Fruit fly (Drosophila melanogaster) whole organism, adult: ENCODE results near the gene CG33669.

Experiments
- CG11617 ChIP-seq: fragments of 200-800 bp; sonication (Bioruptor generic); optimal IDR thresholded peaks from 2 replicates; lab custom pipeline; 2017; ENCODE audit warnings: mild to moderate bottlenecking, missing biosample characterization, missing genetic modification reagents, missing genetic modification characterization
- CG12768 ChIP-seq: fragments of 200-800 bp; sonication (Bioruptor generic); optimal IDR thresholded peaks from 2 replicates; lab custom pipeline; 2017; ENCODE audit warnings: missing biosample characterization, missing genetic modification characterization, mild to moderate bottlenecking, moderate library complexity, missing genetic modification reagents
- Clk ChIP-seq: fragments of 200-800 bp; sonication (Bioruptor generic); optimal IDR thresholded peaks from 2 replicates; lab custom pipeline; 2017; ENCODE audit warnings: missing biosample characterization, missing genetic modification characterization
- Mnt ChIP-seq: fragments of 200-800 bp; sonication (Bioruptor generic); optimal IDR thresholded peaks from 2 replicates; lab custom pipeline; 2016; ENCODE audit warnings: missing biosample characterization, mild to moderate bottlenecking, missing genetic modification characterization
- bab1 ChIP-seq: fragments of 200-800 bp; sonication (Bioruptor generic); optimal IDR thresholded peaks from 3 replicates; lab custom pipeline; 2019; ENCODE audit warnings: missing biosample characterization, mild to moderate bottlenecking, missing genetic modification characterization, moderate library complexity
- cnc ChIP-seq, 2 experiments: fragments of >200 bp; optimal IDR thresholded peaks; 2 replicates each; lab custom pipeline; 2017

DNA sequence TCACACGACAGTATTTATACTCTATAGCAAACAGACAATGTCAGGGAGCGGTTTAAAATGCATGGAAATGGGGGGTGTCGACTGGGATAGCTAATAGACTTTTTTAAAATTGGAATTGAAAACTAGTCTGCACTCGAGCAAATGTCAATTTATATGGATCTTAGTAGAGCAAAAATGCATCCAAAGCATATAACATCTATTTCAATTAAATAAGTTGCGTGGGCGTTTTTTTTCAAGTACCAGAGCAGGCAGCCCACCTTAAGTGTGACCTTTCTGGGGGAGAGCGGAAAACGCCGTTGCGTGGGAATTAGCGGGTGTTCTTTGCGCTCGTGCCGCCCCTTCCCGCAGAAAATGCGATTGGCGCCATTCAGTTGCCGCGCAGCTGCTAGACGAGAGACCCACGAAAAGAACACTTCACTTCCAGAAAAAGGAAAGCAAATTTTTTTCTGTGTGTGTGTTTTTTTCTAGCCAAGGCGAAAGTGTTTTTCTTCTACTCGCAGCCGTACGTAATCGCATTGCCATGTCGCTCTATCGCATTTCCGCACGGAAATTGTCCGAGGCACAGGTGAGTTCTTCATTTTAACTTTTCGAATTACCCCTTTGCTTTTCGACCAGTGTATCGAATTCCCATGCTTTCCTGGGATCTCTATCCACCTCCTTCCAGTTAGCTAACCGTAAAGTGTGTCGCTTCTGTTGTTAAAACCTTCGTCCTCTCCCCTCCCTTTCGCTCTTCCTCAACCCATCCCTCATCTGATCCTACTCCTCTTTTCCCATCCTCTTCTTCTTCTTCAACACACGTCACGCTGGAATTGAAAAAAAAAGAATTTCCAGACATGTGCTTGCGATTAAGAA lies 47.8 kb downstream of the CG33669 start:
- TF ChIP-seq CG11617 = peak; percentile 45
- no peak for TF ChIP-seq Clk (GFP tag; lab: Kevin White, UChicago)
- peak; percentile 50 for TF ChIP-seq bab1 (GFP tag; lab: Kevin White, UChicago)
- TF ChIP-seq Mnt (GFP tag; lab: Kevin White, UChicago) = peak; percentile 81
- TF ChIP-seq CG12768 (GFP tag; lab: Kevin White, UChicago) = no peak
- no peak for TF ChIP-seq cnc (optimal IDR thresholded peaks at IDR 0.05; lab: Kevin White, UChicago)
